Worm (Caenorhabditis elegans): Measurements from ENCODE around the gene R05H5.3.
A peak's percentile ranks its signal among the peaks of the same experiment; 100 is the strongest.

R05H5.3 gene

DNA sequence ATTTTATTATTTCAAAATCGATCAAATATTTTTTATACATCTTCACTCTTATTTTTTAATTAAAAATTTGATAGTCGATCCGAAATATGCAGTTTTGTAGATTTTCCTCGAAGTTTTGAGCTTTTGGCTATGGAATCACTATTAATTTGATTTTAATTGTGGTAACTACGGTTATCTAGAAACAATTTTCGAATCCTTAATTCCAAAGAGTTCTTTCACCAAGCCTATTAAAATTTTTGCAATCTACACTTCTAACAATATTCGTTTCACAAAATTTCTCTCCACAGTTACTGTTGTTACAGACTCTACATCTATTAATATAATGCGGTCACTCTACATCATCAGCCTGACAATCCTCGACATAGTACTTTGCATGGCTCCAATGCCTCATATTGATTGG, 5.2 kb upstream of the R05H5.3 start, which contains the start of gene R05H5.7:
Gene R05H5.7, plus strand, starts transcription at position 301 of the 400 bp plus-strand sequence.
- TF ChIP-seq lim-7 (GFP tag; IDR thresholded peaks at IDR 0.05) = no peak

DNA sequence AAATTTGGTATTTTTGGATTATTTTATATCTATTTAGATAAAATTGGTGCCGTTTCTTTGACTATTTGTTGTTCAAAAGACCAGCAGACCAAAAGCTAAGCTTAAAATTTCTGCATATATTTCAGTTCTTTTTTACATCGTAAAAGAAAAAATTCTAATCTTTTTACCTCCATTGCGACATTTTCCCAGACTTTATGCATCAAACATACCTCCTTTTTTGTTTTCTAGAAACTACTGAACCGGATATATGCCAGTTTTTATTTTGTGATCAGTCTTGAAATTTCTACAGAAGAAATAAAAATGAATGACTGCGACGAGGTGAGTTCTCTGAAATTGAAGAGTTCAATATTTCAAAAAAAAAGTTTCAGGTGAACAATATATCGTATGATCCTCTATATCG, 2.8 kb upstream of the R05H5.3 start, which contains the start of gene srb-6:
Gene srb-6, plus strand, starts transcription at position 301 of the 400 bp plus-strand sequence.
- no peak for TF ChIP-seq daf-8 (GFP tag; IDR thresholded peaks at IDR 0.05)

DNA sequence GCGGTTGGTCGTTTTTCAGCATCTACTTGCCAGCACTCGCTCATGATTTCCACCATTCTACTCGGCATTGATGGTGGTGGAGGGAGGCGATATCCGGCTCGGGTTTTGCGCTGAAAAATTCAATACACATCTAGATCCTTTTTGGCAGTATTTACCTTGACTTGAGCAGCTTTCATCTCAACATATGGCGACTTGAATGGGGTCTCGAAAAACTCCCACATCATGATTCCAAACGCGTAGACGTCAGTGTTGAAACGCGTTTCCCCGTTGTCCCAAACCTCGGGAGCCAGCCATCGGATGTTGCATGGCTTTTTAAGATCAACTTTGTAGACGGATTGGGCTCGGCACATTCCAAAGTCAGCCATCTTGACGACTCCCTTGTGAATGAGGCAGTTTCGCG, 1.1 kb downstream of the R05H5.3 start:
- TF ChIP-seq ztf-7 (tag; optimal IDR thresholded peaks at IDR 0.05) = no peak
- TF ChIP-seq ceh-82 (tag; optimal IDR thresholded peaks at IDR 0.05) = no peak
- TF ChIP-seq aha-1 (tag) = peak; percentile 91

DNA sequence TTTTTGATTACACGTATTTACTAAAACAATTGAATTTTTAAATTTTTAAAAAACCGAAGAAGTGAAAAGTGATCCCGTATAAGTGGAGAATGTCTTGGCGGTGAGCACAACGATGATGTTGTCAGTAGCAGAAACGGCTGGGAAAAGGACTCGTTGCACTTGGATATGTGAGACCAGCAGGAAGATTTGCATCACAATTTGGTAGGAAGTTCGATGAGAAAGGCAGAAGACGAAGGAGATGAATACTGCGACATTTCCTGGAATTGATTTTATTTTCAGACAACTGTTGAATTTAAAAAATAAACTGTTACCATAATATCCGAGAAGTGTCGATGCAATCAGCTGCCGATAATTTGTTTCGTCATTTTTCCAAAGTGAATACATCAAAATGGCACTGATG, 2.5 kb downstream of the R05H5.3 start, which contains the start of gene R05H5.4:
Gene R05H5.4, minus strand, starts transcription at position 101 of the 400 bp plus-strand sequence.
- TF ChIP-seq nhr-10 (tag; optimal IDR thresholded peaks at IDR 0.05) (no peak), duxl-1 (tag; optimal IDR thresholded peaks at IDR 0.05; ENCODE audit: poor library complexity) (no peak), snpc-1.2 (GFP tag; IDR thresholded peaks at IDR 0.05) (no peak), zag-1 (tag; optimal IDR thresholded peaks at IDR 0.05) (no peak), dmd-6 (GFP tag; IDR thresholded peaks at IDR 0.05) (no peak), daf-19 (GFP tag; conservative IDR thresholded peaks at IDR 0.05) (no peak), ceh-82 (tag; optimal IDR thresholded peaks at IDR 0.05) (no peak), mes-2 (tag; optimal IDR thresholded peaks at IDR 0.05; ENCODE audit: poor library complexity, severe bottlenecking) (no peak), tra-1 (GFP tag; IDR thresholded peaks at IDR 0.05) (no peak), arid-1 (GFP tag; conservative IDR thresholded peaks at IDR 0.05) (no peak)

DNA sequence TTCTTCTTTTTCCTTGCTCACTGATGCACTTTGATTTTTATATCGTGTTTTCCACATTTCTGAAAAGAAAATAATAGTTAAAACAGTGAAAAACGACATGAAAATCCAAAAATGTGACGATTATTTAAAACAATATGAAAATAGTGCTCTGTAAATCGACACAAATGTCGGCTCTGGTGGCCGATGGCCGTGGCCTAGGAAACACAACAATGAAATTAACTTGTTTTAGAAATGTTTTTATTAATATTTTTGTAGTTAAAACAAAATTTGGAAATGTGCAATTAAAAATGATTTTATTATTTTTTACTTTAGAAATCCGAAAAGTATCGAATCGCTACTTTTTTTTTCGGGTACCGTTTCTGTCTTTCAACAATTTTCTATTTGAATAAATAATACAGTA, 3.3 kb downstream of the R05H5.3 start, which contains the start of gene arv-1:
Gene arv-1, minus strand, starts transcription at position 65 of the 400 bp plus-strand sequence.
- TF ChIP-seq gei-8 (GFP tag; optimal IDR thresholded peaks at IDR 0.05) = no peak
- TF ChIP-seq zag-1 (tag; optimal IDR thresholded peaks at IDR 0.05) = no peak
- TF ChIP-seq jun-1 (tag; optimal IDR thresholded peaks at IDR 0.05) = no peak
- TF ChIP-seq F49E8.2 (tag; optimal IDR thresholded peaks at IDR 0.05; ENCODE audit: borderline replicate concordance) = no peak
- no peak for TF ChIP-seq ceh-62 (tag; optimal IDR thresholded peaks at IDR 0.05)
- no peak for TF ChIP-seq nhr-41 (GFP tag; IDR thresholded peaks at IDR 0.05)
- TF ChIP-seq saeg-2 (GFP tag; IDR thresholded peaks at IDR 0.05) = no peak
- no peak for TF ChIP-seq Y75B8A.6 (GFP tag; IDR thresholded peaks at IDR 0.05)
- no peak for TF ChIP-seq ceh-28 (tag; optimal IDR thresholded peaks at IDR 0.05)
- no peak for TF ChIP-seq cey-2 (tag; optimal IDR thresholded peaks at IDR 0.05; ENCODE audit: borderline replicate concordance, insufficient read depth)
- no peak for TF ChIP-seq Y5F2A.4 (GFP tag; optimal IDR thresholded peaks at IDR 0.05)
- TF ChIP-seq aly-2 (tag; optimal IDR thresholded peaks at IDR 0.05) = no peak
- TF ChIP-seq tag-97 (GFP tag; IDR thresholded peaks at IDR 0.05) = no peak
- no peak for TF ChIP-seq snpc-4 (tag; optimal IDR thresholded peaks at IDR 0.05)
- TF ChIP-seq D1046.2 (GFP tag; IDR thresholded peaks at IDR 0.05) = no peak
- no peak for TF ChIP-seq Y48G9A.11 (GFP tag; IDR thresholded peaks at IDR 0.05)
- TF ChIP-seq F37D6.2 (tag; optimal IDR thresholded peaks at IDR 0.05) = no peak
- TF ChIP-seq hmg-1.1 (GFP tag; IDR thresholded peaks at IDR 0.05) = no peak
- no peak for TF ChIP-seq F10B5.3 (tag; optimal IDR thresholded peaks at IDR 0.05)
- TF ChIP-seq snpc-1.2 (GFP tag; IDR thresholded peaks at IDR 0.05) = no peak
- no peak for TF ChIP-seq ctbp-1 (GFP tag; IDR thresholded peaks at IDR 0.05)
- TF ChIP-seq nhr-42 (GFP tag; IDR thresholded peaks at IDR 0.05) = no peak
- no peak for TF ChIP-seq daf-12 (tag; optimal IDR thresholded peaks at IDR 0.05)
- no peak for TF ChIP-seq mdt-29 (GFP tag; IDR thresholded peaks at IDR 0.05)
- peak; percentile 2 for TF ChIP-seq nhr-48 (tag; optimal IDR thresholded peaks at IDR 0.05)
- no peak for TF ChIP-seq hlh-11 (tag; optimal IDR thresholded peaks at IDR 0.05)
- no peak for TF ChIP-seq duxl-1 (tag; optimal IDR thresholded peaks at IDR 0.05; ENCODE audit: poor library complexity)
- no peak for TF ChIP-seq ceh-82 (tag; optimal IDR thresholded peaks at IDR 0.05)
- TF ChIP-seq daf-19 (GFP tag; conservative IDR thresholded peaks at IDR 0.05) = 0 out of 2 replicates have a peak, but pooled peaks have one; percentile 29
- peak; percentile 30; the same call in 1 of the 2 replicates for TF ChIP-seq dmd-6 (GFP tag; IDR thresholded peaks at IDR 0.05)
- TF ChIP-seq ceh-44 (GFP tag; IDR thresholded peaks at IDR 0.05) = no peak
- no peak for TF ChIP-seq mxl-3 (GFP tag; optimal IDR thresholded peaks at IDR 0.05)
- no peak for TF ChIP-seq zfp-2 (tag; optimal IDR thresholded peaks at IDR 0.05)
- TF ChIP-seq nhr-76 (tag; optimal IDR thresholded peaks at IDR 0.05) = no peak
- TF ChIP-seq F44E2.7 (GFP tag; IDR thresholded peaks at IDR 0.05) = no peak

Data from whole organism, L4 larva.